Worm (Caenorhabditis elegans) whole organism, mixed stage, embryonic: ENCODE measurements around the gene cpg-4.

ENCODE experiments used
- elt-3 ChIP-seq: fragments of 150-350 bp; optimal IDR thresholded peaks from 2 replicates; lab custom pipeline; 2014; ENCODE audit warnings: missing biosample characterization, missing genetic modification characterization
- hlh-1 ChIP-seq: fragments of 150-350 bp; optimal IDR thresholded peaks from 2 replicates; lab custom pipeline; 2014; ENCODE audit warnings: missing biosample characterization, missing genetic modification reagents, missing genetic modification characterization
- lsy-2 ChIP-seq: fragments of 150-350 bp; optimal IDR thresholded peaks from 2 replicates; lab custom pipeline; 2014; ENCODE audit warnings: missing biosample characterization, missing genetic modification characterization
- mab-5 ChIP-seq: fragments of 150-350 bp; optimal IDR thresholded peaks from 2 replicates; lab custom pipeline; 2014; ENCODE audit warnings: missing biosample characterization, missing genetic modification characterization
- nhr-237 ChIP-seq: fragments of 150-350 bp; optimal IDR thresholded peaks from 2 replicates; lab custom pipeline; 2014; ENCODE audit warnings: missing biosample characterization, missing genetic modification characterization
- nhr-28 ChIP-seq: fragments of 150-350 bp; optimal IDR thresholded peaks from 2 replicates; lab custom pipeline; 2014; ENCODE audit warnings: missing biosample characterization, missing genetic modification characterization
- nhr-76 ChIP-seq: sonication (generic microtip); optimal IDR thresholded peaks from 2 replicates; lab custom pipeline; 2017; ENCODE audit warnings: missing biosample characterization, missing genetic modification characterization
- pha-4 ChIP-seq: fragments of 150-350 bp; optimal IDR thresholded peaks from 2 replicates; lab custom pipeline; 2018; ENCODE audit warnings: missing biosample characterization, missing genetic modification reagents, missing genetic modification characterization
- snpc-4 ChIP-seq: fragments of 150-350 bp; optimal IDR thresholded peaks from 2 replicates; lab custom pipeline; 2014; ENCODE audit warnings: missing biosample characterization, missing genetic modification characterization
- unc-120 ChIP-seq: sonication (generic microtip); optimal IDR thresholded peaks from 2 replicates; lab custom pipeline; 2017; ENCODE audit warnings: missing genetic modification characterization, missing compliant biosample characterization; ENCODE audit not compliant: poor library complexity, severe bottlenecking
- unc-39 ChIP-seq: fragments of 150-350 bp; optimal IDR thresholded peaks from 2 replicates; lab custom pipeline; 2014; ENCODE audit warnings: missing biosample characterization, missing genetic modification characterization

DNA sequence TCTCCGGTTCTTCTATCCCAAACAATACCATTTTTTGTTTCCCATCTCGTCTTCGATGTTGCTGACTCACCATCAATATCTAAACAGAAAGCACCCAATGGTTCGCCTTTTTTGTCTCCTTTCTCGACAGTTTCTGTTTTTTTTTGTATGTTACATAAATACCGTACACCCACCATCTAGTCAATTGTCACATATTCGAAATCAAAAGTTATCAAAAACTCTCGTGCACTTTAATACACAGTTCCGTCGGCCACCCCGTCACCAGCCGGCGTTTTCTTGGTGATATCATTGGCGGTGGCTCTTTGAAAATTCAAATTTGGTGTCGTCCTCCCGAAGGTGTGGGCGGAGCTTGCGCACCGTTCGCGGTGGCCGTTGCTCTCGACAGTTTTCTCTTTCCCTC lies 11.7 kb downstream of the cpg-4 start:
- TF ChIP-seq pha-4 (tag; lab: Kevin White, UChicago) (no peak), elt-3 (no peak), lsy-2 (tag; lab: Kevin White, UChicago) (no peak), nhr-28 (no peak), mab-5 (no peak), nhr-76 (tag; lab: Kevin White, UChicago) (no peak), unc-39 (no peak), snpc-4 (tag; lab: Kevin White, UChicago) (no peak), hlh-1 (tag; lab: Kevin White, UChicago) (no peak), unc-120 (tag; lab: Kevin White, UChicago) (no peak), nhr-237 (tag; lab: Kevin White, UChicago) (no peak)
